Fruit fly (Drosophila melanogaster) whole organism, wandering third instar larva: ENCODE results near the gene amos.

Source experiments
- Hnf4 ChIP-seq: fragments of 200-800 bp; sonication (Bioruptor generic); optimal IDR thresholded peaks from 2 replicates; lab custom pipeline; 2016; ENCODE audit warnings: missing biosample characterization, mild to moderate bottlenecking, missing genetic modification characterization
- Jra ChIP-seq: sonication (Bioruptor generic); optimal IDR thresholded peaks from 2 replicates; lab custom pipeline; 2016; ENCODE audit warnings: missing biosample characterization, missing genetic modification characterization
- Myc ChIP-seq: fragments of >200 bp; optimal IDR thresholded peaks from 2 replicates; lab custom pipeline; 2017
- N ChIP-seq: fragments of >200 bp; optimal IDR thresholded peaks from 2 replicates; lab custom pipeline; 2018; ENCODE audit warnings: missing biosample characterization, missing external identifiers, missing genetic modification characterization
- Rel ChIP-seq, 2 experiments: fragments of 200-800 bp; sonication (Bioruptor generic) in 1 of 2; optimal IDR thresholded peaks; 2 replicates in 1 of 2; 3 replicates in 1 of 2; lab custom pipeline; 2016 to 2019; ENCODE audit warnings: mild to moderate bottlenecking in 2 of 2, missing biosample characterization in 2 of 2, missing genetic modification characterization in 2 of 2, moderate library complexity in 1 of 2
- dsf ChIP-seq: sonication (Bioruptor generic); optimal IDR thresholded peaks from 2 replicates; lab custom pipeline; 2016; ENCODE audit warnings: missing biosample characterization, missing genetic modification characterization, borderline replicate concordance
- foxo ChIP-seq, 2 experiments: fragments of 200-800 bp; sonication (Bioruptor generic); optimal IDR thresholded peaks; 2 replicates in 1 of 2; 3 replicates in 1 of 2; lab custom pipeline; 2016 to 2017; ENCODE audit warnings: missing biosample characterization in 2 of 2, missing genetic modification characterization in 2 of 2
- lola ChIP-seq: fragments of >200 bp; optimal IDR thresholded peaks from 2 replicates; lab custom pipeline; 2017; ENCODE audit warnings: missing biosample characterization, missing genetic modification characterization
- pan ChIP-seq: fragments of >200 bp; optimal IDR thresholded peaks from 2 replicates; lab custom pipeline; 2017
- psq ChIP-seq: fragments of 200-800 bp; sonication (Bioruptor generic); optimal IDR thresholded peaks from 3 replicates; lab custom pipeline; 2017; ENCODE audit warnings: missing biosample characterization, mild to moderate bottlenecking, missing genetic modification characterization, moderate library complexity
- tai ChIP-seq: sonication (Bioruptor generic); optimal IDR thresholded peaks from 2 replicates; lab custom pipeline; 2016; ENCODE audit warnings: missing biosample characterization, missing genetic modification characterization

DNA sequence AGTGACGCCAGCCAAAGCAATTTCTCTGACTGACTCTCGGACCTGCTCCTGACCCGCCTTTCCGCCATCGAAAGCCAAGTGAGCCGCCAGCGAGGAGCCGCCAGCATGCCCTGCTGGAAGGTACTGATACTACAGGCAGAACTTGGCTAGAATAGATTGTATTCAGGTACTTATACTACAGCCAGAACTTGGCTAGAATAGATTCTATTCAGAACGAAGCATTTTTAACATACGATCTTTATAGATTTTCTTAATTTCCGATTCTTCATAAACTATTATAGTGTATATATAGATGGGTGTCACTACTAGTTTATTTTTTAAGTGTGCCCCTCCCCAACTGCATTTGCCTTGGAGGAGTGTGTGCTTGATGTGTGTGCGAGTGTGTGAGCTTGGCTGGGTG, 42.5 kb downstream of the amos start:
- TF ChIP-seq Jra, result no peak
- TF ChIP-seq lola (GFP tag; lab: Kevin White, UChicago), result no peak
- no peak for TF ChIP-seq dsf (GFP tag; lab: Kevin White, UChicago)
- no peak for TF ChIP-seq Myc
- no peak for TF ChIP-seq psq (GFP tag; lab: Kevin White, UChicago)
- no peak for TF ChIP-seq N (GFP tag; lab: Kevin White, UChicago)
- TF ChIP-seq tai (GFP tag; lab: Kevin White, UChicago), result no peak
- no peak for TF ChIP-seq foxo (GFP tag; optimal IDR thresholded peaks at IDR 0.05; lab: Kevin White, UChicago)
- TF ChIP-seq Hnf4 (GFP tag; lab: Kevin White, UChicago), result no peak
- no peak for TF ChIP-seq Rel (GFP tag; optimal IDR thresholded peaks at IDR 0.05; lab: Kevin White, UChicago)
- TF ChIP-seq Rel (tag; optimal IDR thresholded peaks at IDR 0.05; lab: Kevin White, UChicago), result no peak
- TF ChIP-seq pan (lab: Kevin White, UChicago), result no peak
